Fruit fly (Drosophila melanogaster) whole organism, embryonic: ENCODE data around the gene CG5608.

Experiments used
- Atf6 ChIP-seq: fragments of 200-800 bp; sonication (Bioruptor generic); IDR thresholded peaks from 2 replicates; pipeline ENCODE4 v1.3.6; 2022; ENCODE audit warnings: missing biosample characterization, missing genetic modification characterization
- Awh ChIP-seq: fragments of 200-800 bp; sonication (Bioruptor generic); IDR thresholded peaks from 2 replicates; pipeline ENCODE4, ENCODE4 v1.3.6; 2022; ENCODE audit warnings: missing biosample characterization, missing genetic modification characterization
- CG10462 ChIP-seq: fragments of 200-800 bp; sonication (Bioruptor generic); optimal IDR thresholded peaks from 2 replicates; lab custom pipeline; 2016; ENCODE audit warnings: missing biosample characterization, missing genetic modification characterization
- CG10959 ChIP-seq: fragments of 200-800 bp; sonication (Bioruptor generic); IDR thresholded peaks from 2 replicates; pipeline ENCODE4 v1.3.6; 2022; ENCODE audit warnings: missing biosample characterization, missing genetic modification characterization
- CG12942 ChIP-seq: fragments of 200-800 bp; sonication (Bioruptor generic); optimal IDR thresholded peaks from 3 replicates; lab custom pipeline; 2016; ENCODE audit warnings: missing biosample characterization, missing genetic modification characterization
- CG13123 ChIP-seq: fragments of 200-800 bp; sonication (Bioruptor generic); optimal IDR thresholded peaks from 2 replicates; lab custom pipeline; 2016; ENCODE audit warnings: missing biosample characterization, missing genetic modification characterization
- CG13624 ChIP-seq: fragments of 200-800 bp; sonication (Bioruptor generic); optimal IDR thresholded peaks from 2 replicates; lab custom pipeline; 2016; ENCODE audit warnings: missing biosample characterization, missing genetic modification characterization
- CG14014 ChIP-seq: fragments of 200-800 bp; sonication (Bioruptor generic); IDR thresholded peaks from 2 replicates; pipeline ENCODE4 v1.3.6; 2022; ENCODE audit warnings: missing biosample characterization, missing genetic modification characterization
- CG1529 ChIP-seq: fragments of 200-800 bp; sonication (Bioruptor generic); optimal IDR thresholded peaks from 3 replicates; lab custom pipeline; 2018; ENCODE audit warnings: missing biosample characterization, missing genetic modification characterization
- CG16863 ChIP-seq: fragments of 200-800 bp; sonication (Bioruptor generic); optimal IDR thresholded peaks from 3 replicates; lab custom pipeline; 2016; ENCODE audit warnings: missing biosample characterization, missing genetic modification characterization
- CG1832 ChIP-seq: fragments of 200-800 bp; sonication (Bioruptor generic); optimal IDR thresholded peaks from 2 replicates; lab custom pipeline; 2017; ENCODE audit warnings: missing biosample characterization, mild to moderate bottlenecking, missing genetic modification characterization, inconsistent platforms
- CG30431 ChIP-seq: fragments of 200-800 bp; sonication (Bioruptor generic); optimal IDR thresholded peaks from 2 replicates; lab custom pipeline; 2017; ENCODE audit warnings: missing biosample characterization, missing genetic modification characterization
- CG33213 ChIP-seq: fragments of 200-800 bp; sonication (Bioruptor generic); optimal IDR thresholded peaks from 3 replicates; lab custom pipeline; 2016; ENCODE audit warnings: missing biosample characterization, missing genetic modification characterization
- CG4328 ChIP-seq: fragments of 200-800 bp; sonication (Bioruptor generic); optimal IDR thresholded peaks from 3 replicates; lab custom pipeline; 2017; ENCODE audit warnings: missing biosample characterization, missing genetic modification reagents, missing genetic modification characterization
- CG4730 ChIP-seq: fragments of 200-800 bp; sonication (Bioruptor generic); IDR thresholded peaks from 2 replicates; pipeline ENCODE4 v1.3.6; 2022; ENCODE audit warnings: missing biosample characterization, missing genetic modification characterization
- CG6854 ChIP-seq: fragments of 200-800 bp; sonication (Bioruptor generic); optimal IDR thresholded peaks from 3 replicates; lab custom pipeline; 2017; ENCODE audit warnings: missing biosample characterization, mild to moderate bottlenecking, missing genetic modification characterization
- CG7271 ChIP-seq: fragments of 200-800 bp; sonication (Bioruptor generic); optimal IDR thresholded peaks from 2 replicates; lab custom pipeline; 2018; ENCODE audit warnings: missing biosample characterization, mild to moderate bottlenecking, missing genetic modification characterization, moderate library complexity
- CG7963 ChIP-seq: fragments of 200-800 bp; sonication (Bioruptor generic); IDR thresholded peaks from 3 replicates; pipeline ENCODE4 v1.3.6; 2022; ENCODE audit warnings: missing biosample characterization, missing genetic modification characterization; ENCODE audit not compliant: partially characterized antibody
- CG9437 ChIP-seq: fragments of 200-800 bp; sonication (Bioruptor generic); optimal IDR thresholded peaks from 2 replicates; lab custom pipeline; 2018; ENCODE audit warnings: missing biosample characterization, mild to moderate bottlenecking, missing genetic modification characterization
- CG9876 ChIP-seq: fragments of 200-800 bp; sonication (Bioruptor generic); optimal IDR thresholded peaks from 2 replicates; lab custom pipeline; 2016; ENCODE audit warnings: missing biosample characterization, missing genetic modification characterization
- D19A ChIP-seq: fragments of 200-800 bp; optimal IDR thresholded peaks from 3 replicates; lab custom pipeline; 2019; ENCODE audit warnings: missing biosample characterization, mild to moderate bottlenecking, missing genetic modification characterization, moderate library complexity
- ERR ChIP-seq: fragments of 200-800 bp; sonication (Bioruptor generic); optimal IDR thresholded peaks from 2 replicates; lab custom pipeline; 2016; ENCODE audit warnings: missing biosample characterization, missing genetic modification characterization
- Hand ChIP-seq: fragments of 200-800 bp; sonication (Bioruptor generic); optimal IDR thresholded peaks from 2 replicates; lab custom pipeline; 2017; ENCODE audit warnings: mild to moderate bottlenecking, missing biosample characterization, missing genetic modification reagents, missing genetic modification characterization
- Meics ChIP-seq: fragments of 200-800 bp; sonication (Bioruptor generic); optimal IDR thresholded peaks from 2 replicates; lab custom pipeline; 2017; ENCODE audit warnings: missing biosample characterization, mild to moderate bottlenecking, missing genetic modification characterization
- Nf-YA ChIP-seq: fragments of 200-800 bp; sonication (Bioruptor generic); IDR thresholded peaks from 2 replicates; pipeline ENCODE4 v1.3.6; 2022; ENCODE audit warnings: missing biosample characterization, missing genetic modification characterization
- Pdp1 ChIP-seq, 2 experiments: fragments of 200-800 bp; sonication (Bioruptor generic); optimal IDR thresholded peaks; 3 replicates each; lab custom pipeline; 2016; ENCODE audit warnings: missing biosample characterization in 2 of 2, missing genetic modification characterization in 2 of 2, mild to moderate bottlenecking in 1 of 2, moderate library complexity in 1 of 2
- Sin3A ChIP-seq: fragments of >200 bp; optimal IDR thresholded peaks from 2 replicates; lab custom pipeline; 2018
- Ssrp ChIP-seq: fragments of 200-800 bp; sonication (Bioruptor generic); optimal IDR thresholded peaks from 2 replicates; lab custom pipeline; 2018; ENCODE audit warnings: missing biosample characterization, mild to moderate bottlenecking, missing genetic modification characterization, moderate library complexity
- ato ChIP-seq: fragments of 200-800 bp; sonication (Bioruptor generic); IDR thresholded peaks from 2 replicates; pipeline ENCODE4 v1.3.6; 2022; ENCODE audit warnings: missing biosample characterization, missing genetic modification characterization; ENCODE audit not compliant: partially characterized antibody
- chinmo ChIP-seq: fragments of 200-800 bp; sonication (Bioruptor generic); IDR thresholded peaks from 4 replicates; pipeline ENCODE4 v1.3.6; 2022; ENCODE audit warnings: missing biosample characterization, missing genetic modification characterization; ENCODE audit not compliant: partially characterized antibody
- chm ChIP-seq: fragments of 200-800 bp; sonication (Bioruptor generic); IDR thresholded peaks from 2 replicates; pipeline ENCODE4 v1.3.6; 2022; ENCODE audit warnings: missing biosample characterization, missing genetic modification characterization
- chn ChIP-seq: fragments of 200-800 bp; sonication (Bioruptor generic); optimal IDR thresholded peaks from 2 replicates; lab custom pipeline; 2016; ENCODE audit warnings: missing biosample characterization, missing genetic modification characterization
- corto ChIP-seq: fragments of 200-800 bp; sonication (Bioruptor generic); optimal IDR thresholded peaks from 2 replicates; lab custom pipeline; 2016; ENCODE audit warnings: missing biosample characterization, mild to moderate bottlenecking, missing genetic modification characterization, moderate library complexity
- dan ChIP-seq: fragments of 200-800 bp; sonication (Bioruptor generic); IDR thresholded peaks from 2 replicates; pipeline ENCODE4 v1.3.6; 2022; ENCODE audit warnings: missing biosample characterization, missing genetic modification characterization
- ems ChIP-seq: fragments of 200-800 bp; sonication (Bioruptor generic); optimal IDR thresholded peaks from 3 replicates; lab custom pipeline; 2016; ENCODE audit warnings: missing biosample characterization, missing genetic modification characterization
- ewg ChIP-seq: fragments of 200-800 bp; sonication (Bioruptor generic); optimal IDR thresholded peaks from 3 replicates; lab custom pipeline; 2017; ENCODE audit warnings: mild to moderate bottlenecking, missing biosample characterization, missing genetic modification reagents, missing genetic modification characterization
- fd3F ChIP-seq: fragments of 200-800 bp; sonication (Bioruptor generic); optimal IDR thresholded peaks from 2 replicates; lab custom pipeline; 2018; ENCODE audit warnings: missing biosample characterization, mild to moderate bottlenecking, missing genetic modification characterization, moderate library complexity
- gro ChIP-seq: fragments of 200-800 bp; sonication (Bioruptor generic); optimal IDR thresholded peaks from 2 replicates; lab custom pipeline; 2016; ENCODE audit warnings: missing biosample characterization, missing genetic modification characterization
- knrl ChIP-seq: fragments of 200-800 bp; sonication (Bioruptor generic); IDR thresholded peaks from 3 replicates; pipeline ENCODE4 v1.3.6; 2022; ENCODE audit warnings: missing biosample characterization, missing genetic modification characterization; ENCODE audit not compliant: partially characterized antibody
- p53 ChIP-seq: fragments of 200-800 bp; sonication (Bioruptor generic); optimal IDR thresholded peaks from 2 replicates; lab custom pipeline; 2016; ENCODE audit warnings: missing biosample characterization, missing genetic modification characterization
- repo ChIP-seq: fragments of 200-800 bp; sonication (Bioruptor generic); optimal IDR thresholded peaks from 2 replicates; lab custom pipeline; 2016; ENCODE audit warnings: missing biosample characterization, missing genetic modification characterization
- salm ChIP-seq: fragments of 200-800 bp; sonication (Bioruptor generic); optimal IDR thresholded peaks from 2 replicates; lab custom pipeline; 2018; ENCODE audit warnings: missing biosample characterization, mild to moderate bottlenecking, missing genetic modification characterization
- sna ChIP-seq: fragments of 200-800 bp; sonication (Bioruptor generic); IDR thresholded peaks from 2 replicates; pipeline ENCODE4 v1.3.6; 2022; ENCODE audit warnings: missing biosample characterization, missing genetic modification characterization; ENCODE audit not compliant: partially characterized antibody
- so ChIP-seq: fragments of 200-800 bp; sonication (Bioruptor generic); IDR thresholded peaks from 3 replicates; pipeline ENCODE4 v1.3.6; 2022; ENCODE audit warnings: missing biosample characterization, missing genetic modification characterization
- trh ChIP-seq: fragments of 200-800 bp; sonication (Bioruptor generic); optimal IDR thresholded peaks from 2 replicates; lab custom pipeline; 2016; ENCODE audit warnings: missing biosample characterization, missing genetic modification characterization
- twi ChIP-seq: fragments of 200-800 bp; optimal IDR thresholded peaks from 2 replicates; lab custom pipeline; 2019; ENCODE audit warnings: missing biosample characterization, mild to moderate bottlenecking, missing genetic modification characterization, moderate library complexity
- vfl ChIP-seq: fragments of 200-800 bp; sonication (Bioruptor generic); optimal IDR thresholded peaks from 2 replicates; lab custom pipeline; 2016; ENCODE audit warnings: missing biosample characterization, missing genetic modification characterization
- vnd ChIP-seq: fragments of 200-800 bp; sonication (Bioruptor generic); IDR thresholded peaks from 3 replicates; pipeline ENCODE4 v1.3.6; 2022; ENCODE audit warnings: missing biosample characterization, missing genetic modification characterization; ENCODE audit not compliant: partially characterized antibody
- wor ChIP-seq: fragments of 200-800 bp; sonication (Bioruptor generic); IDR thresholded peaks from 2 replicates; pipeline ENCODE4 v1.3.6; 2022; ENCODE audit warnings: missing biosample characterization, missing genetic modification characterization
- z ChIP-seq: fragments of 200-800 bp; sonication (Bioruptor generic); IDR thresholded peaks from 3 replicates; pipeline ENCODE4 v1.3.6; 2022; ENCODE audit warnings: missing biosample characterization, missing genetic modification characterization
- zen2 ChIP-seq: fragments of 200-800 bp; sonication (Bioruptor generic); IDR thresholded peaks from 3 replicates; pipeline ENCODE4 v1.3.6; 2022; ENCODE audit warnings: missing biosample characterization, missing genetic modification characterization; ENCODE audit not compliant: partially characterized antibody

Gene CG5608

DNA sequence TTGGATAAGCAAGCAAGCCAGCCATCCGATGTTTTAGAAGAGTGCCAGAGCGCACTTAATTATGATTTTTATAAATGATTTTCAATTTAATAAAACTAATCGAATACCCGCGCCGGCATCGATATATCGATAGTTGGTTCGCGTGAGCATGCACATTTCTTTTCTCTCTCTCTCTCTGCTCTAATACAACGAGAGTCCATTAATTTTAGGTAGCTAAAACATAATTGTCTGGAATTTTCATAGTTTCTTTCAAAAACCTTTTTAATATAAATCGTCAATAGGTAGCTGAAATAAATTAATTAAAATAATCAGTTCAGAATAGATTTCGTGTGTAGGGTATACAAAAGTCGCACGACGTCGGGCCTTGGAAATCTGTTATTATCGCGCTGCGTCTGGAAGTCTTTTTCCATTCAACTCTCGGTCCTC lies 16.2 kb downstream of the CG5608 start, which contains the start of gene CG18549 (continued):
- TF ChIP-seq CG7963 (GFP tag; lab: Robert Waterston, UW), result peak; percentile 73; the same call in 2 of the 3 replicates
- TF ChIP-seq CG1529, result peak; percentile 100
- no peak for TF ChIP-seq Sin3A (lab: Kevin White, UChicago)
- TF ChIP-seq CG7271 (tag; lab: Kevin White, UChicago), result peak; percentile 99
- peak; percentile 100 for TF ChIP-seq CG14014 (GFP tag; lab: Robert Waterston, UW)
- peak; percentile 100 for TF ChIP-seq CG13624 (GFP tag; lab: Kevin White, UChicago)
- TF ChIP-seq CG4730 (GFP tag; lab: Robert Waterston, UW), result peak; percentile 100
- TF ChIP-seq ato (GFP tag; lab: Robert Waterston, UW), result peak; percentile 71
- peak; percentile 99 for TF ChIP-seq CG16863
- peak; percentile 99 for TF ChIP-seq CG4328
- peak; percentile 100 for TF ChIP-seq so (GFP tag; lab: Robert Waterston, UW)
- TF ChIP-seq vfl (GFP tag; lab: Kevin White, UChicago), result peak; percentile 99
- TF ChIP-seq chn (GFP tag; lab: Kevin White, UChicago), result peak; percentile 100
- peak; percentile 100 for TF ChIP-seq corto (GFP tag; lab: Kevin White, UChicago)
- peak; percentile 99 for TF ChIP-seq CG12942 (GFP tag; lab: Kevin White, UChicago)
- peak; percentile 99 for TF ChIP-seq CG30431
- peak; percentile 97 for TF ChIP-seq CG9437 (GFP tag; lab: Kevin White, UChicago)
- TF ChIP-seq p53 (GFP tag; lab: Kevin White, UChicago), result peak; percentile 96
- peak; percentile 100 for TF ChIP-seq salm
- TF ChIP-seq dan (GFP tag; lab: Robert Waterston, UW), result peak; percentile 97
- TF ChIP-seq CG6854 (GFP tag; lab: Kevin White, UChicago), result peak; percentile 100
- TF ChIP-seq ERR, result peak; percentile 98
- TF ChIP-seq D19A (tag; lab: Kevin White, UChicago), result peak; percentile 100
- TF ChIP-seq Ssrp (tag; lab: Kevin White, UChicago), result peak; percentile 100
- TF ChIP-seq chinmo (GFP tag; lab: Robert Waterston, UW), result peak; percentile 97
- TF ChIP-seq CG1832 (GFP tag; lab: Kevin White, UChicago), result no peak
- TF ChIP-seq ewg (GFP tag; lab: Kevin White, UChicago), result peak; percentile 99
- peak; percentile 99 for TF ChIP-seq trh (GFP tag; lab: Kevin White, UChicago)
- peak; percentile 65 for TF ChIP-seq vnd
- peak; percentile 100 for TF ChIP-seq CG10959 (GFP tag; lab: Robert Waterston, UW)
- peak; percentile 99 for TF ChIP-seq fd3F (GFP tag; lab: Kevin White, UChicago)
- peak; percentile 85 for TF ChIP-seq sna
- TF ChIP-seq CG13123 (GFP tag; lab: Kevin White, UChicago), result peak; percentile 99
- TF ChIP-seq gro (GFP tag; lab: Kevin White, UChicago), result peak; percentile 99
- TF ChIP-seq Hand (GFP tag; lab: Kevin White, UChicago), result peak; percentile 99
- peak; percentile 100 for TF ChIP-seq wor (GFP tag; lab: Robert Waterston, UW)
- TF ChIP-seq zen2 (GFP tag; lab: Robert Waterston, UW), result peak; percentile 84
- peak; percentile 99 for TF ChIP-seq Pdp1 (GFP tag; optimal IDR thresholded peaks at IDR 0.05; lab: Kevin White, UChicago)
- TF ChIP-seq CG9876, result peak; percentile 96
- TF ChIP-seq z (GFP tag; lab: Robert Waterston, UW), result peak; percentile 90
- peak; percentile 100 for TF ChIP-seq Awh (GFP tag; lab: Robert Waterston, UW)
- peak; percentile 99 for TF ChIP-seq twi (tag; lab: Kevin White, UChicago)
- peak; percentile 99 for TF ChIP-seq CG10462 (GFP tag; lab: Kevin White, UChicago)
- TF ChIP-seq CG33213, result peak; percentile 99
- peak; percentile 75 for TF ChIP-seq knrl (GFP tag; lab: Robert Waterston, UW)
- TF ChIP-seq chm (GFP tag; lab: Robert Waterston, UW), result peak; percentile 100
- peak; percentile 100 for TF ChIP-seq Meics (GFP tag; lab: Kevin White, UChicago)
- peak; percentile 100 for TF ChIP-seq ems (GFP tag; lab: Kevin White, UChicago)
- peak; percentile 100 for TF ChIP-seq Atf6
- peak; percentile 100 for TF ChIP-seq Nf-YA (GFP tag; lab: Robert Waterston, UW)
- peak; percentile 98 for TF ChIP-seq repo
